Fruit fly (Drosophila melanogaster): ENCODE data around the gene enc.

Gene enc

dm6 chr3L:3816254-3816653, 2.2 kb upstream of the enc start, which contains the start of gene Acp63F:
Gene Acp63F, minus strand, starts transcription at chr3L:3816354.
- TF ChIP-seq Myc (optimal IDR thresholded peaks at IDR 0.05), result no peak
- no peak for TF ChIP-seq HLH106 (tag; optimal IDR thresholded peaks at IDR 0.05)
- no peak for TF ChIP-seq foxo (GFP tag; optimal IDR thresholded peaks at IDR 0.05)
- TF ChIP-seq Dif (GFP tag; optimal IDR thresholded peaks at IDR 0.05; ENCODE audit: partially characterized antibody), result no peak
- TF ChIP-seq N (GFP tag; optimal IDR thresholded peaks at IDR 0.05), result no peak
- TF ChIP-seq CG32264 (GFP tag; optimal IDR thresholded peaks at IDR 0.05), result no peak
- no peak for TF ChIP-seq tai (GFP tag; optimal IDR thresholded peaks at IDR 0.05)
- TF ChIP-seq sv (GFP tag; optimal IDR thresholded peaks at IDR 0.05), result no peak
- TF ChIP-seq Sp1 (GFP tag; optimal IDR thresholded peaks at IDR 0.05), result no peak
- TF ChIP-seq usp (GFP tag; optimal IDR thresholded peaks at IDR 0.05), result no peak
- TF ChIP-seq Vsx2 (GFP tag; optimal IDR thresholded peaks at IDR 0.05; ENCODE audit: partially characterized antibody), result no peak
- TF ChIP-seq Hnf4 (GFP tag; optimal IDR thresholded peaks at IDR 0.05), result no peak

- peak; percentile 90 for TF ChIP-seq Hnf4 (GFP tag; optimal IDR thresholded peaks at IDR 0.05)
- no peak for TF ChIP-seq rgr (GFP tag; optimal IDR thresholded peaks at IDR 0.05)
- peak; percentile 1 for TF ChIP-seq h (GFP tag; optimal IDR thresholded peaks at IDR 0.05)
- no peak for TF ChIP-seq Rel (GFP tag; optimal IDR thresholded peaks at IDR 0.05)
- peak; percentile 93 for TF ChIP-seq Rel (tag; optimal IDR thresholded peaks at IDR 0.05)
- no peak for TF ChIP-seq Vsx2 (GFP tag; optimal IDR thresholded peaks at IDR 0.05; ENCODE audit: partially characterized antibody)
- no peak for TF ChIP-seq Mio (GFP tag; optimal IDR thresholded peaks at IDR 0.05)
- no peak for TF ChIP-seq tai (GFP tag; optimal IDR thresholded peaks at IDR 0.05)
- no peak for TF ChIP-seq HLH106 (tag; optimal IDR thresholded peaks at IDR 0.05)
- no peak for TF ChIP-seq dl (GFP tag; optimal IDR thresholded peaks at IDR 0.05; ENCODE audit: insufficient read depth in 1 of 2, partially characterized antibody in 2 of 2)
- TF ChIP-seq N (GFP tag; optimal IDR thresholded peaks at IDR 0.05), result no peak
- TF ChIP-seq Sp1 (GFP tag; optimal IDR thresholded peaks at IDR 0.05), result no peak
- no peak for TF ChIP-seq pan (optimal IDR thresholded peaks at IDR 0.05)
Measured at dm6 chr3L:3816772-3817483, 1.6 kb upstream of the enc start.

- TF ChIP-seq psq (GFP tag; optimal IDR thresholded peaks at IDR 0.05) (peak; percentile 48), woc (GFP tag; optimal IDR thresholded peaks at IDR 0.05) (no peak), CG32264 (GFP tag; optimal IDR thresholded peaks at IDR 0.05) (no peak), Hnf4 (GFP tag; optimal IDR thresholded peaks at IDR 0.05) (no peak), Dif (GFP tag; optimal IDR thresholded peaks at IDR 0.05; ENCODE audit: partially characterized antibody) (peak; percentile 32), fru (GFP tag; optimal IDR thresholded peaks at IDR 0.05) (peak; percentile 51), dmrt93B (GFP tag; optimal IDR thresholded peaks at IDR 0.05) (peak; percentile 15), usp (GFP tag; optimal IDR thresholded peaks at IDR 0.05) (no peak), sage (GFP tag; optimal IDR thresholded peaks at IDR 0.05) (no peak), tai (GFP tag; optimal IDR thresholded peaks at IDR 0.05) (no peak), GATAd (GFP tag; optimal IDR thresholded peaks at IDR 0.05) (no peak), Vsx2 (GFP tag; optimal IDR thresholded peaks at IDR 0.05; ENCODE audit: partially characterized antibody) (no peak), dl (GFP tag; optimal IDR thresholded peaks at IDR 0.05; ENCODE audit: insufficient read depth in 1 of 2, partially characterized antibody in 2 of 2) (peak in 1 of 2 experiments; percentile 56), Mio (GFP tag; optimal IDR thresholded peaks at IDR 0.05) (no peak), OdsH (GFP tag; optimal IDR thresholded peaks at IDR 0.05) (peak; percentile 68), dsf (GFP tag; optimal IDR thresholded peaks at IDR 0.05; ENCODE audit: borderline replicate concordance) (no peak), jim (GFP tag; optimal IDR thresholded peaks at IDR 0.05) (no peak), pan (optimal IDR thresholded peaks at IDR 0.05) (no peak), foxo (GFP tag; optimal IDR thresholded peaks at IDR 0.05) (peak in 1 of 2 experiments; percentile 51), Jra (GFP tag; optimal IDR thresholded peaks at IDR 0.05) (no peak), Abd-B (GFP tag; optimal IDR thresholded peaks at IDR 0.05) (no peak), lola (GFP tag; optimal IDR thresholded peaks at IDR 0.05) (no peak), br (GFP tag; optimal IDR thresholded peaks at IDR 0.05) (peak; percentile 9), Myc (optimal IDR thresholded peaks at IDR 0.05) (no peak), Dfd (GFP tag; optimal IDR thresholded peaks at IDR 0.05) (peak; percentile 13), brk (GFP tag; optimal IDR thresholded peaks at IDR 0.05) (peak; percentile 24), N (GFP tag; optimal IDR thresholded peaks at IDR 0.05) (no peak), sv (GFP tag; optimal IDR thresholded peaks at IDR 0.05) (peak; percentile 45), Hr83 (GFP tag; optimal IDR thresholded peaks at IDR 0.05; ENCODE audit: poor library complexity, severe bottlenecking) (no peak), CG9705 (GFP tag; optimal IDR thresholded peaks at IDR 0.05) (no peak), Rel (GFP tag; optimal IDR thresholded peaks at IDR 0.05) (no peak), Rel (tag; optimal IDR thresholded peaks at IDR 0.05) (no peak), CrebA (GFP tag; optimal IDR thresholded peaks at IDR 0.05; ENCODE audit: borderline replicate concordance) (no peak), rgr (GFP tag; optimal IDR thresholded peaks at IDR 0.05) (peak; percentile 54), HLH106 (tag; optimal IDR thresholded peaks at IDR 0.05) (peak; percentile 32), h (GFP tag; optimal IDR thresholded peaks at IDR 0.05) (peak; percentile 50), Sp1 (GFP tag; optimal IDR thresholded peaks at IDR 0.05) (peak; percentile 40), Hr78 (GFP tag; optimal IDR thresholded peaks at IDR 0.05) (no peak), ey (GFP tag; optimal IDR thresholded peaks at IDR 0.05) (peak; percentile 38)
Measured at dm6 chr3L:3824790-3825484, 6.5 kb downstream of the enc start, which contains the start of gene Rdh. Gene Rdh, plus strand, starts transcription at chr3L:3825449.
